Fruit fly (Drosophila melanogaster): ENCODE data around the gene CG32444.
A peak's percentile ranks its signal among the peaks of the same experiment; 100 is the strongest.

CG32444 gene

DNA sequence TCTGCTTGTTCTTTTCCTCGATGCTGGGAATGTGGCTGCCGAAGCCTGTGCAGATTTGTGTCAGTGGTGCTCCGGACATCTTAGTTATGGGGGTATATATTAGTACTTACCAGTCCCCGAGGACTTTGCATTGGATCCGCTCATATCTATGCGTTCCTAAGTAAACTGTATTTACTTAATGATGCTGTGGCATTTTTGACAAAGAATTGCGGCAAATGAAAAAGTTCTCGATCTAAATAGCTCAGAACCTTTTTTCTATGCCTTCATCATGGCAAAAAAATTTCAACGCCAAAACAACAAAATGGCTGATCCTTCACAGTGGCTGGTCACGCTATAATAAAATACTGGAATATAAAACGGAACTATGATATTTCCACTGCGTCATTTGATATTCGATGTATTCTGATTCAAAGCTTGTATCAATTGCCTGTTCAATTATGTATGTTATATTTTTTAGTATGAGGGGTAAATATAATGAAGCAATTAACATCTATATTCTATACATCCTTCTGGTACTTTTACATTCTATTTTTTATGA is 2.5 kb upstream of the CG32444 start, which contains the start of gene MED1 (continued):
- TF ChIP-seq en (GFP tag; optimal IDR thresholded peaks at IDR 0.05) (no peak), CG12659 (GFP tag; optimal IDR thresholded peaks at IDR 0.05) (peak; percentile 59), BtbVII (GFP tag; optimal IDR thresholded peaks at IDR 0.05) (no peak), D19B (GFP tag; optimal IDR thresholded peaks at IDR 0.05) (no peak), Adf1 (GFP tag; IDR thresholded peaks at IDR 0.05) (no peak), Blimp-1 (GFP tag; optimal IDR thresholded peaks at IDR 0.05) (no peak), gt (GFP tag; IDR thresholded peaks at IDR 0.05) (no peak), z (GFP tag; IDR thresholded peaks at IDR 0.05) (no peak), CG6254 (GFP tag; optimal IDR thresholded peaks at IDR 0.05) (no peak), CG6175 (GFP tag; IDR thresholded peaks at IDR 0.05) (no peak), Vsx1 (GFP tag; optimal IDR thresholded peaks at IDR 0.05) (no peak), dan (GFP tag; IDR thresholded peaks at IDR 0.05) (no peak), CG16779 (GFP tag; IDR thresholded peaks at IDR 0.05) (no peak), Hmr (GFP tag; optimal IDR thresholded peaks at IDR 0.05) (no peak), CG10565 (GFP tag; optimal IDR thresholded peaks at IDR 0.05) (no peak), HmgZ (tag; optimal IDR thresholded peaks at IDR 0.05) (peak; percentile 23), cas (GFP tag; IDR thresholded peaks at IDR 0.05) (no peak), Fer3 (tag; optimal IDR thresholded peaks at IDR 0.05) (no peak), CG31441 (GFP tag; IDR thresholded peaks at IDR 0.05) (no peak), CG4730 (GFP tag; IDR thresholded peaks at IDR 0.05) (no peak), CG13624 (GFP tag; optimal IDR thresholded peaks at IDR 0.05) (no peak), CG2712 (tag; optimal IDR thresholded peaks at IDR 0.05) (peak; percentile 14), cad (GFP tag; optimal IDR thresholded peaks at IDR 0.05) (no peak), trem (tag; optimal IDR thresholded peaks at IDR 0.05) (peak; percentile 29), CG8281 (tag; optimal IDR thresholded peaks at IDR 0.05) (no peak), CG2116 (GFP tag; optimal IDR thresholded peaks at IDR 0.05) (no peak), CG3847 (GFP tag; IDR thresholded peaks at IDR 0.05) (peak; percentile 40), Hr51 (GFP tag; optimal IDR thresholded peaks at IDR 0.05) (no peak), Ets97D (GFP tag; optimal IDR thresholded peaks at IDR 0.05) (peak; percentile 29), HLHmδ (GFP tag; optimal IDR thresholded peaks at IDR 0.05) (no peak), klu (GFP tag; IDR thresholded peaks at IDR 0.05) (no peak), gro (GFP tag; optimal IDR thresholded peaks at IDR 0.05) (no peak), slou (GFP tag; optimal IDR thresholded peaks at IDR 0.05) (no peak), ind (GFP tag; optimal IDR thresholded peaks at IDR 0.05) (no peak), CG14050 (GFP tag; IDR thresholded peaks at IDR 0.05) (no peak), trh (GFP tag; optimal IDR thresholded peaks at IDR 0.05) (no peak), CG10274 (GFP tag; optimal IDR thresholded peaks at IDR 0.05) (no peak), Med (GFP tag) (peak; percentile 46), CG14860 (GFP tag; IDR thresholded peaks at IDR 0.05; ENCODE audit: partially characterized antibody) (no peak), Eip74EF (GFP tag; optimal IDR thresholded peaks at IDR 0.05) (no peak), CG17186 (GFP tag; optimal IDR thresholded peaks at IDR 0.05) (no peak), Rx (GFP tag; IDR thresholded peaks at IDR 0.05) (no peak), Camta (GFP tag; optimal IDR thresholded peaks at IDR 0.05) (no peak), Taf1 (GFP tag; IDR thresholded peaks at IDR 0.05) (no peak), CG14667 (GFP tag; IDR thresholded peaks at IDR 0.05) (no peak), Six4 (GFP tag; optimal IDR thresholded peaks at IDR 0.05) (no peak), Ssrp (tag; optimal IDR thresholded peaks at IDR 0.05) (peak; percentile 22), fd64A (GFP tag; optimal IDR thresholded peaks at IDR 0.05) (no peak), CG3163 (GFP tag; optimal IDR thresholded peaks at IDR 0.05) (no peak), tx (GFP tag; optimal IDR thresholded peaks at IDR 0.05) (no peak), CG34422 (GFP tag; IDR thresholded peaks at IDR 0.05) (no peak; the same call in 2 of the 3 replicates)
